Fruit fly (Drosophila melanogaster) whole organism, larva: ENCODE measurements around the gene mRpL39.

Experiments
- noc ChIP-seq: fragments of 200-800 bp; sonication (Bioruptor generic); optimal IDR thresholded peaks from 3 replicates; lab custom pipeline; 2019; ENCODE audit warnings: missing biosample characterization, mild to moderate bottlenecking, missing genetic modification characterization, moderate library complexity

The mRpL39 gene

dm6 chr3L:14966199-14966858, 33.1 kb downstream of the mRpL39 start:
- TF ChIP-seq noc (tag; lab: Kevin White, UChicago): no peak

- no peak for TF ChIP-seq noc (tag; lab: Kevin White, UChicago)
Measured at dm6 chr3L:14964862-14965261, 34.6 kb downstream of the mRpL39 start.

- TF ChIP-seq noc (tag; lab: Kevin White, UChicago): no peak
Measured at dm6 chr3L:14962729-14963128, 36.7 kb downstream of the mRpL39 start.

- no peak for TF ChIP-seq noc (tag; lab: Kevin White, UChicago)
Measured at dm6 chr3L:14961027-14961426, 38.4 kb downstream of the mRpL39 start.

DNA sequence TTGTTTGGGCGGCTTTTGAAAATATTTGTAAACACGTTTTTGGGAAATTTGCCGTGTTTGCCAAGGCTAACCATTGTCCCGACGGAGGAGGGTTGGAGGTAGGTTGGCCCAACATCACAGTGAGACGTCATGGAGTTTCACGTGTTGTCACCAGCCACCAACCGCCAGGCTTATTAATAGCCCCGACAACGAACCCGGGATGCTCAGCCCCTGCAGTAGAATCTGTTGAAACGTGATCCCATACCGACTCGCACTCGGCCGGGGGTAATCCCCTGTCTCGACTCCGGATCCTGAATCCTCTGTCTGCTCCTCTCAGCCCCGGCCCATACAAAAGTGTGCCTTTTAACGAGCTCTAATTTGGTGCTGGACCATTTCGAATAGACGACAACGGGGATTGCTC, 38.9 kb downstream of the mRpL39 start:
- TF ChIP-seq noc (tag; lab: Kevin White, UChicago): no peak

DNA sequence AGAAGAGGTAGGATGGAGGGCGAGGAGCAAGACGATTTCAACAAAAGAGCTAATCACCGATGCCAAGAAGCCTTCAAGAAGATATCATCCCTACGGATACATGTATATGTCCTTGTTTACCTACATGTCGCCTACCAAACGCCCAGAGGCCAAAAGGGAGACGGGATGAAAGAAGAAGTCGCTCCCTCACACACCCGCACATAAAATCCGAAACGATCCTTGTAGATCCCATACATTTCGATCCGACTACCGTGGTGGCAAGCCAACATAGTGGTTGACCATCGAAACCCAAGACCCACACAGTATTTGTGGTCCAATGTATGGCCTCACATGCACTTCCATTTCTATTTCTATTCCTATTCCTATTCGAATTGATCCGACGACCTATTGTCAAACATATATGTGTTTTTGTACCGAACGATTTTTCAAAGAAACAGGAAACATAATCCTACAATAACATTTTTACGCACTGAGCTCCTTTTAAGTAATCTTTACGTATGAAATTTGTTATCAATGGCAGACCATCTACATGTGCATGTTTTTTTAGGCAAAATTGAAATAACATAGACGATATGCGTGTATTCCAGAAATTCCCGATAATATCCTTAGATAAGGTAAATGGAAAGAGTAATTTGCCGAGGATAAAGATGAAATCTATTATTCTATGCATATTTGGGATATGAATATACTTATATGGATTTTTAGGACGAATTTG, 40.7 kb downstream of the mRpL39 start:
- TF ChIP-seq noc (tag; lab: Kevin White, UChicago): no peak

- no peak for TF ChIP-seq noc (tag; lab: Kevin White, UChicago)
Measured at dm6 chr3L:14957033-14957328, 42.5 kb downstream of the mRpL39 start.

DNA sequence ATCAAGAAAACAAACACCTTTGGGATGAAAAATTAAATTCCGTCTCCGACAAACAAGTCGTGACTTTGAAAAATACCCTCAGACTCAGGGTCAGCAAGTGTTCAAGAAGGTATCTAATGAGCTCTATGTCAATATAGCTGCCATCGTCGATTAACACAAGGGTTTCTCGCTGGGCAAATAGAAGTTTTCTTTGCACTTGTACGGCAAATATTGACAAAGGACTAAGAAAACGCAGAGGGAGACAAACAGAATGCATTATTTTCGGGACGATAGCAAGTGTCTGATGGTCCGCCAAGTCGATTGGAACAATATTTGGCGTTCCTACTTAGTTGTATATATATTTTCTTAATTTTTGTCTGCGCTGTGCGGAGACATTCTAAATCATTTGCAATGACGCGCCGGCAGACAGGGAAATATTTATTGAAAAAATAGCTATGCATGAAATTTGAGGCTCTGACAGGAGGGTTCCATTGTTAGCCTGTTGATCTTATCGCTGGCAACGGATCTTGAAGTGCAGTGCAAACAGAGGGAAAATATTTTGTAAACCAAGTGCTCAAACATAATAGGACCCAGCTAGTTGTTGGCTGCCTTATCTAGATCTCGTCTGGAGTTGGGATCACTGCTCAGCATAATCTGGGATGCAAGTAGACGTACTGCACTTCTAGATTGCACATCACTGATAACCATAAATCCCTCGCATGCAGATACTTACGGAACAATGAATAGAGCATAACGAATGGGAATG, 43.0 kb downstream of the mRpL39 start:
- no peak for TF ChIP-seq noc (tag; lab: Kevin White, UChicago)

DNA sequence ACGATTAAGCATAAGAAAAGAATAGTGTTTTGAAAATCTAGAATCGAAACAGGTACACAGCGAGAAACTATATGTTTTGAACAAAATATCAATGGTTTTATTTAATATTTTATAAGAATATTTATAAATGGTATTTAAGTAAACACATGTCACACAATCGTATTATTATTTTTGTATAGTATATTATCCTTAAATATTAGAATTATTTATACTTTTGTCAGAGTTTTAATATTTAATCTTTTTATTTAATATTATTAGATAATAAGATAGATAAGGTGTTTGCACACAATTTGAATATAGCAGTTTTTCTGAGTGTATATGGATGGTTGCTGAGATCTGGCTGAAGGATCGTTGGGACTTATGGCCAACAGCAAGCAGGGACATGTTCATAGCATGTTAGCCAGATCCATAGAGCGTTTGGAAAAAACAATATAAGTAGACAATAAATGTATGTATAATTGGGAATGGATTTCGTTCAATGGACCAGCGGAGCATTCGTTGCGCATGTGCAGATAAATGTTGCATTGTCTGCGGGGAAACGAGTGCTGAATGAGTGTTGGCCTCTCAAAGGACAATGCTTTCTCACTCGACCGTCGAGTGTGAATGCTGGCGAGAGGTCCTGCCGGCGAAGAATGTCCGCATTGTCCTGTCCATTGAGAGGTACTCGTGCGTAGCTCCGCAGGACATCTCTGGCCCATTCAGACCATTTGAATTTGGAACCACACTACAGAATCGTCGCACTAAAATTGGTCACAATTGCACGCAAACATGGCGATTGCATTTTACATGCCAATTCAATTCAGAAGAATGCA, 46.4 kb downstream of the mRpL39 start:
- no peak for TF ChIP-seq noc (tag; lab: Kevin White, UChicago)

- TF ChIP-seq noc (tag; lab: Kevin White, UChicago): no peak
Measured at dm6 chr3L:14949943-14950342, 49.5 kb downstream of the mRpL39 start.
